Fruit fly (Drosophila melanogaster): Measurements from ENCODE around the gene CG12523.

dm6 chr3L:10777493-10777897 is 23.5 kb upstream of the CG12523 start:
- TF ChIP-seq rn (GFP tag; IDR thresholded peaks at IDR 0.05) (no peak), CG15710 (tag; optimal IDR thresholded peaks at IDR 0.05) (peak; percentile 70), Ets98B (GFP tag; IDR thresholded peaks at IDR 0.05) (0 out of 2 replicates have a peak, but pooled peaks have one; percentile 5), Pif1B (GFP tag; optimal IDR thresholded peaks at IDR 0.05) (peak; percentile 15), gl (tag; optimal IDR thresholded peaks at IDR 0.05) (no peak), CG9948 (tag; optimal IDR thresholded peaks at IDR 0.05) (peak; percentile 71), CG14655 (GFP tag; optimal IDR thresholded peaks at IDR 0.05) (peak; percentile 91), CG34367 (tag; optimal IDR thresholded peaks at IDR 0.05) (peak; percentile 52), CG13204 (GFP tag; optimal IDR thresholded peaks at IDR 0.05) (no peak), CG4496 (GFP tag; IDR thresholded peaks at IDR 0.05) (no peak), EcR (GFP tag; optimal IDR thresholded peaks at IDR 0.05) (no peak), CG8159 (tag; optimal IDR thresholded peaks at IDR 0.05) (peak; percentile 84), CG17806 (tag; optimal IDR thresholded peaks at IDR 0.05) (peak; percentile 64)

Measured in whole organism, pupa.